Fruit fly (Drosophila melanogaster): ENCODE measurements around the gene NO66.
A peak's percentile ranks its signal among the peaks of the same experiment; 100 is the strongest.

Gene NO66

DNA sequence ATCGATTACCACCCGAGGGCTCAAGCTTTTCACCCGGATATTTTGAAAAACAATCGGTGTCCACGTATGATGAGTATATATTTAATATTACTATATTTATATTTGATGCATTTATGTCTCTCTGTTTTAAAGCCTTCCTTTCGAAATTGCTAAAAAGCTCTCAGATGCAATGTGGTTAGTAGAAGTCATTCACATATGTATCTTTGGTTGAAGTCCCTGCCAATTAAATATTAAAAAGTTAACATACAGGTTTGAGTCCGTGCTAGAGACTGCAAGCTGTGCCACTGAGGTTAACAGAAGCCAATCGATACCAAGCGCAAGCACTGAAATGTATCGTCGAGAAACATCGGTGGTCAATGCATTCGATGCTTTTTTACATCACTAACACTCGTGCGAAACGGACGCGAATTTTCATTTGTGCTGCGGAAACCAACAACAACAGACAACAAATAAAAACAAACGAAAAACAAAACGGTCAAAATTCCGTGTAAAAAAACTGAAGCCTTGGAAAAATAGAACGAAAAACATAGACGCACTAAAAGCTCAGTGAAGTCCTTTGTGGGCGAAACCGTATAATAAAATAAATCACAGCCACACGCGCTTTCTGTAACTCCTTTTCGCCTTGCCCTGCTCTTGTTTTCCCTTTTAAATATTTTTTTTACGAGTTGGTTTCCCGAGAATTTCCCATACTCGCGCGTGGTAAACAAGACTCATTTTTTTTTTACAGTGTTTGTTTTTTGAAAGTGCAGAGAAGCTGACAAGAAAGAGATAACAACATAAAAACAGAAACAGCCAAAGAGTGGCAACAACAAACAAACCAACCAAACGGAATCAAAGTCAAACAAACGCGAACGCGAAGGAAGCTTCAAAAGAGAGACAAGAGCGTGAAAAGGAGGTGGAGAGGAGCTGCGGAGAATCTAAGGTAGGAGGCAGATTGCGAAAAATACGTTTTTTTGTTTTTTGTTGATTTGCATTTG is 3.3 kb downstream of the NO66 start, which contains the start of gene norpA (continued):
- TF ChIP-seq prd (optimal IDR thresholded peaks at IDR 0.05) (no peak), prd (GFP tag; IDR thresholded peaks at IDR 0.05) (peak; percentile 22; the same call in 1 of the 3 replicates), disco-r (GFP tag; optimal IDR thresholded peaks at IDR 0.05) (no peak), run (tag; optimal IDR thresholded peaks at IDR 0.05) (no peak), CG4854 (GFP tag; optimal IDR thresholded peaks at IDR 0.05) (no peak), bowl (GFP tag; IDR thresholded peaks at IDR 0.05) (no peak), CG16863 (GFP tag; optimal IDR thresholded peaks at IDR 0.05) (no peak), CG15073 (GFP tag; optimal IDR thresholded peaks at IDR 0.05) (no peak), Ptx1 (GFP tag; IDR thresholded peaks at IDR 0.05) (no peak), CG14860 (GFP tag; IDR thresholded peaks at IDR 0.05; ENCODE audit: partially characterized antibody) (peak; percentile 86), odd (GFP tag; optimal IDR thresholded peaks at IDR 0.05) (no peak), dmrt99B (tag; optimal IDR thresholded peaks at IDR 0.05) (peak; percentile 22), Drgx (GFP tag; IDR thresholded peaks at IDR 0.05) (peak; percentile 61), otp (GFP tag; IDR thresholded peaks at IDR 0.05) (no peak), CG31388 (GFP tag; optimal IDR thresholded peaks at IDR 0.05) (no peak), CG4360 (GFP tag; IDR thresholded peaks at IDR 0.05) (peak; percentile 59), CG34422 (GFP tag; IDR thresholded peaks at IDR 0.05) (no peak), CG42726 (GFP tag; IDR thresholded peaks at IDR 0.05; ENCODE audit: partially characterized antibody) (peak; percentile 97), zfh1 (GFP tag; IDR thresholded peaks at IDR 0.05) (no peak), CTCF (GFP tag; optimal IDR thresholded peaks at IDR 0.05) (peak; percentile 65), Adf1 (GFP tag; IDR thresholded peaks at IDR 0.05) (peak; percentile 22; the same call in 1 of the 2 replicates), croc (GFP tag; conservative IDR thresholded peaks at IDR 0.05) (no peak), CG3847 (GFP tag; IDR thresholded peaks at IDR 0.05) (peak; percentile 30; the same call in 1 of the 2 replicates), pum (GFP tag; optimal IDR thresholded peaks at IDR 0.05) (peak; percentile 34), E2f2 (GFP tag; IDR thresholded peaks at IDR 0.05) (peak; percentile 73), CG6683 (GFP tag; optimal IDR thresholded peaks at IDR 0.05) (no peak), tx (GFP tag; optimal IDR thresholded peaks at IDR 0.05) (no peak), pros (GFP tag; optimal IDR thresholded peaks at IDR 0.05) (no peak), fd96Cb (tag; optimal IDR thresholded peaks at IDR 0.05) (peak; percentile 19), CG3726 (GFP tag; IDR thresholded peaks at IDR 0.05) (no peak), fd64A (GFP tag; optimal IDR thresholded peaks at IDR 0.05) (no peak), pnt (GFP tag; optimal IDR thresholded peaks at IDR 0.05) (no peak), CG13424 (tag; optimal IDR thresholded peaks at IDR 0.05) (no peak), Vsx1 (GFP tag; optimal IDR thresholded peaks at IDR 0.05) (no peak), CG11247 (GFP tag; IDR thresholded peaks at IDR 0.05) (0 out of 2 replicates have a peak, but pooled peaks have one; percentile 18), CG17568 (GFP tag; optimal IDR thresholded peaks at IDR 0.05) (no peak), ash1 (GFP tag; optimal IDR thresholded peaks at IDR 0.05) (no peak), CG31224 (GFP tag; IDR thresholded peaks at IDR 0.05) (no peak), chif (GFP tag; optimal IDR thresholded peaks at IDR 0.05) (peak; percentile 3 to 5), bcd (GFP tag; optimal IDR thresholded peaks at IDR 0.05) (no peak), mld (GFP tag; IDR thresholded peaks at IDR 0.05; ENCODE audit: partially characterized antibody) (peak; percentile 92), psq (GFP tag; optimal IDR thresholded peaks at IDR 0.05) (peak; percentile 11), tap (tag; optimal IDR thresholded peaks at IDR 0.05) (no peak), Dfd (GFP tag; optimal IDR thresholded peaks at IDR 0.05) (no peak), trh (GFP tag; optimal IDR thresholded peaks at IDR 0.05) (no peak), Bteb2 (GFP tag; optimal IDR thresholded peaks at IDR 0.05) (no peak), wor (GFP tag; IDR thresholded peaks at IDR 0.05) (no peak), CG18619 (GFP tag; optimal IDR thresholded peaks at IDR 0.05) (no peak), al (GFP tag; IDR thresholded peaks at IDR 0.05) (no peak), ken (GFP tag; IDR thresholded peaks at IDR 0.05) (no peak)

Measured in whole organism, embryonic.